Fruit fly (Drosophila melanogaster): Measurements from ENCODE around the gene Teh2.

Teh2 gene

dm6 chr3L:4229365-4229967 is 41.6 kb upstream of the Teh2 start:
- TF ChIP-seq CG11617 (GFP tag; optimal IDR thresholded peaks at IDR 0.05) (no peak), CG14711 (tag; optimal IDR thresholded peaks at IDR 0.05) (no peak), CG5204 (GFP tag; optimal IDR thresholded peaks at IDR 0.05) (no peak)

DNA sequence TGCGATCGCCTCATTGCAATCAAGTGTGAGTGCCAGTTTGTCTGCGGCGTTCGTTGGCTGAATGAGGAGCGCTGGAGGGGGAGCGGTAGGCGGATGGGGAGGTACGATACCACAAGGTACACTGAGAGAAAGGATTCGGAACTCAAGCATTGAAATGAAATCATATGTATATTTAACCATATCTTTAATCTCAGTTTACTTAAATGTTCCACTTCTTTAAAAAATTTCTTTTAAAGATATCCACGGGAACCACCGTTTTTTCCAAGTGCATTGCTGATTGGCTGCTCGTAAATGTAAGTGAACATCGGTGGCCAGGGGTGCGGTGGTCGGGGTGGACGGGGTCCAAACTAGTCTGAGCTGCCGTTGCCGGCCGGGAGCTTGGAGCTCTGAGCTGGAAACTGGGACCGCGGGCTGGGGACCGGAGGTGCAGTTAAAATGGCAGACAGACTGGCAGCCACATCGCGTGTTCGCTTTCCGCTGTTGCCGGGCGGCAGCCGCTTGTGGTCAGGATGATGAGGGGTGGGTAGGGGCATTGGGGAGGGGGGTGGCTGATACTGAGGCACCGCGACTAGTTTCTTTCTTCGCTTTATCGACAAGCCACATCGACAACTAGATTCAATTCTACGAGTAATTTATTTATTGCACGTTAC is 40.5 kb upstream of the Teh2 start:
- TF ChIP-seq CG11617 (GFP tag; optimal IDR thresholded peaks at IDR 0.05) (peak; percentile 60), CG12768 (GFP tag; optimal IDR thresholded peaks at IDR 0.05) (peak; percentile 91), pad (GFP tag; optimal IDR thresholded peaks at IDR 0.05) (peak; percentile 53), ovo (GFP tag; optimal IDR thresholded peaks at IDR 0.05) (no peak), bab1 (GFP tag; optimal IDR thresholded peaks at IDR 0.05) (peak; percentile 27), cnc (optimal IDR thresholded peaks at IDR 0.05) (no peak), CG33017 (tag; optimal IDR thresholded peaks at IDR 0.05) (peak; percentile 85), CG7045 (GFP tag; optimal IDR thresholded peaks at IDR 0.05) (peak; percentile 85), CG7101 (tag; optimal IDR thresholded peaks at IDR 0.05) (peak; percentile 81), Crg-1 (GFP tag; optimal IDR thresholded peaks at IDR 0.05) (no peak), kay (GFP tag; ENCODE audit: borderline replicate concordance) (no peak), CG1620 (GFP tag; optimal IDR thresholded peaks at IDR 0.05) (peak; percentile 54), CG14711 (tag; optimal IDR thresholded peaks at IDR 0.05) (peak; percentile 65), Mnt (GFP tag; optimal IDR thresholded peaks at IDR 0.05) (no peak), toe (GFP tag; optimal IDR thresholded peaks at IDR 0.05) (peak; percentile 86), Hr96 (GFP tag; optimal IDR thresholded peaks at IDR 0.05) (peak; percentile 79), Clk (GFP tag; optimal IDR thresholded peaks at IDR 0.05) (peak; percentile 73), tj (GFP tag; optimal IDR thresholded peaks at IDR 0.05) (peak; percentile 47), cic (GFP tag; optimal IDR thresholded peaks at IDR 0.05) (peak; percentile 26), CG5204 (GFP tag; optimal IDR thresholded peaks at IDR 0.05) (peak; percentile 86)

DNA sequence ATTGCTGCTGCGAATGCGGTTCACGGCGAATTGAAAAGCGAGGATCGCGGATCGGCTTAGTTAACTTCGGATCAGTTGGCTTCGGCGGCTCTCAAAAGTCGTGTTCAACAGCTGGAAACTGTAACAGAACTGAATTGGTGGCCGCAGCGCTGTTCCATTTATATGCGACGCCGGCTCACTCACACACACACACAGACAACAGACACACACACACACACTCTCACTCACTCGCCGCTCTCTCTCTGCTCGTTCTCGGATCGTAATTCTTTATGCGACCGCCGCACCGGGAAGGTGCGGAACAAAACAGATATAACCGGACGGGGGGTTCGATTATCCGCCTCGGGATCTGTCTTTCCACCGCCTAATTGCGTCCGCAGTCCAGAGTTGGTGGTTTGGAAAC is 39.3 kb upstream of the Teh2 start, which contains the start of gene CG46460:
TSS of gene CG46460 (minus strand) at position 139 of the 400 bp plus-strand sequence.
- no peak for TF ChIP-seq ovo (GFP tag; optimal IDR thresholded peaks at IDR 0.05)
- TF ChIP-seq Clk (GFP tag; optimal IDR thresholded peaks at IDR 0.05) = peak; percentile 15
- peak; percentile 3 for TF ChIP-seq bab1 (GFP tag; optimal IDR thresholded peaks at IDR 0.05)
- TF ChIP-seq Crg-1 (GFP tag; optimal IDR thresholded peaks at IDR 0.05) = no peak
- TF ChIP-seq tj (GFP tag; optimal IDR thresholded peaks at IDR 0.05) = peak; percentile 25
- TF ChIP-seq Hr96 (GFP tag; optimal IDR thresholded peaks at IDR 0.05) = peak; percentile 48
- no peak for TF ChIP-seq CG7101 (tag; optimal IDR thresholded peaks at IDR 0.05)
- TF ChIP-seq cic (GFP tag; optimal IDR thresholded peaks at IDR 0.05) = peak; percentile 18
- no peak for TF ChIP-seq pad (GFP tag; optimal IDR thresholded peaks at IDR 0.05)

DNA sequence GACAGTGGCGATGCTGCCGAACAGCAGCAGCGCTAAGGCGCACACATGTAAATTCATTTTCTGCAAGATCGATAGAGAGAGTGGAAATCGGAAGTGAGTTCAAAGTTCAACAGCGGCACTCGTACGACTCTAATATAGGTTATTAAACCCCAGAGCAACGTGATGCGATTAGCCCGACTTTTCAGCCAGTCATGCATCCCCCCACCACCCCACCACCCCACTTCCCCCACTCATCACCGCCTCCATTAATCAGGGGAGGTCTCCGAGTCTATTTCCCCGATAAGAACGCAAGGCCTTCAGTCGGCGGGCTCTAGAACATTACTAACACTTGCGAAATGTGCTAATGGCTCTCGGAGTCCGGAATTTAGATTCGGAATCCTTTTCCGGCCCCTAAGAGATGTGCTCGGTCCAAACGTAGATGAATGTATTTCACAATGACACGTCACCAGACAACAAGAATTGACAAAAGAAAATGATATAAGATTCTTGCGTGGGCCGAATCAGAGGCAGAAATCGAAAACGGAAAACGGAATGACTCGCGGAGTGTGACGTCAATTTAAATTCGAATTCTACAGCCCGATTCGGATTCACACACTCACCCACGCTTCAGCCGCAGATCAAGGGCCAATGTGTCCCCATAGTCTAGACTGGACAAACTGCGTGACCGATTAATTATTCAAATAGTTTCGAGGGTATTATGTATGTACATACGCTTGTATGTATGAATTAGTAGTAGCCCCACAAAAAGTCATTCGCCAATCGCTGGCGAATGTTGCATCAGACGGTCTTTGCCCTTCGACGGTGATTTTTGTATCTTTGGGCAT is 38.0 kb upstream of the Teh2 start:
- TF ChIP-seq ovo (GFP tag; optimal IDR thresholded peaks at IDR 0.05) (no peak), tj (GFP tag; optimal IDR thresholded peaks at IDR 0.05) (peak; percentile 9), pad (GFP tag; optimal IDR thresholded peaks at IDR 0.05) (no peak), CG14711 (tag; optimal IDR thresholded peaks at IDR 0.05) (no peak), cnc (optimal IDR thresholded peaks at IDR 0.05) (peak; percentile 79 to 89), kay (GFP tag; ENCODE audit: borderline replicate concordance) (peak; percentile 44), CG12768 (GFP tag; optimal IDR thresholded peaks at IDR 0.05) (peak; percentile 25), CG1620 (GFP tag; optimal IDR thresholded peaks at IDR 0.05) (no peak), cic (GFP tag; optimal IDR thresholded peaks at IDR 0.05) (peak; percentile 74), CG7045 (GFP tag; optimal IDR thresholded peaks at IDR 0.05) (no peak), Hr96 (GFP tag; optimal IDR thresholded peaks at IDR 0.05) (no peak)

DNA sequence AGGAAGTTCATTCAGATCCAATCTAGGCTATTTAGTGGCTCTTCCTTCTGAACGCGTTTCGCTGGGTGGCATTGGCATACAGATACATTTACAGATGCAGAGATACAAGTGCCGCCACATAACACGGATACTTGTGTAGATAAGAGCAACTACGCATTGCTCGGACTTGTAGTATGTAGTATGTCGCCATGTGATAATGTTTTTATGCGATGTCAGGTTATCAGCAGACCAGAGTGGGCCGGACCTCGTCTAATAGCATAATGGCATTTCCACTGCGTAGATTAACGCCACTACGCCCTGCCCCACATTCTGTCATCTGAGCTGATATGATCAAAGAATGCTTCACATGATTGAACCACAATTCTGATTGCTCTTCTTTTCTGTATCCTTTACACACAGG is 34.0 kb upstream of the Teh2 start:
- TF ChIP-seq CG14711 (tag; optimal IDR thresholded peaks at IDR 0.05) = no peak
- no peak for TF ChIP-seq CG5204 (GFP tag; optimal IDR thresholded peaks at IDR 0.05)
- TF ChIP-seq bab1 (GFP tag; optimal IDR thresholded peaks at IDR 0.05) = no peak
- TF ChIP-seq CG1620 (GFP tag; optimal IDR thresholded peaks at IDR 0.05) = no peak
- no peak for TF ChIP-seq CG11617 (GFP tag; optimal IDR thresholded peaks at IDR 0.05)
- no peak for TF ChIP-seq kay (GFP tag; ENCODE audit: borderline replicate concordance)
- no peak for TF ChIP-seq cic (GFP tag; optimal IDR thresholded peaks at IDR 0.05)
- no peak for TF ChIP-seq CG12768 (GFP tag; optimal IDR thresholded peaks at IDR 0.05)
- no peak for TF ChIP-seq tj (GFP tag; optimal IDR thresholded peaks at IDR 0.05)
- TF ChIP-seq CG7045 (GFP tag; optimal IDR thresholded peaks at IDR 0.05) = no peak
- TF ChIP-seq cnc (optimal IDR thresholded peaks at IDR 0.05) = no peak
- TF ChIP-seq pad (GFP tag; optimal IDR thresholded peaks at IDR 0.05) = no peak
- no peak for TF ChIP-seq CG7101 (tag; optimal IDR thresholded peaks at IDR 0.05)
- TF ChIP-seq CG33017 (tag; optimal IDR thresholded peaks at IDR 0.05) = no peak

- TF ChIP-seq CG12768 (GFP tag; optimal IDR thresholded peaks at IDR 0.05) = peak; percentile 82
- TF ChIP-seq CG14711 (tag; optimal IDR thresholded peaks at IDR 0.05) = peak; percentile 6
- TF ChIP-seq pad (GFP tag; optimal IDR thresholded peaks at IDR 0.05) = peak; percentile 54
- no peak for TF ChIP-seq cnc (optimal IDR thresholded peaks at IDR 0.05)
- peak; percentile 50 for TF ChIP-seq CG7045 (GFP tag; optimal IDR thresholded peaks at IDR 0.05)
- no peak for TF ChIP-seq kay (GFP tag; ENCODE audit: borderline replicate concordance)
- TF ChIP-seq Crg-1 (GFP tag; optimal IDR thresholded peaks at IDR 0.05) = no peak
- no peak for TF ChIP-seq CG1620 (GFP tag; optimal IDR thresholded peaks at IDR 0.05)
- TF ChIP-seq Clk (GFP tag; optimal IDR thresholded peaks at IDR 0.05) = no peak
- no peak for TF ChIP-seq bab1 (GFP tag; optimal IDR thresholded peaks at IDR 0.05)
- TF ChIP-seq toe (GFP tag; optimal IDR thresholded peaks at IDR 0.05) = no peak
- TF ChIP-seq Hr96 (GFP tag; optimal IDR thresholded peaks at IDR 0.05) = no peak
- peak; percentile 59 for TF ChIP-seq CG33017 (tag; optimal IDR thresholded peaks at IDR 0.05)
- TF ChIP-seq cic (GFP tag; optimal IDR thresholded peaks at IDR 0.05) = peak; percentile 99
- TF ChIP-seq CG7101 (tag; optimal IDR thresholded peaks at IDR 0.05) = peak; percentile 10
- peak; percentile 84 for TF ChIP-seq tj (GFP tag; optimal IDR thresholded peaks at IDR 0.05)
- TF ChIP-seq CG11617 (GFP tag; optimal IDR thresholded peaks at IDR 0.05) = no peak
- peak; percentile 83 for TF ChIP-seq Mnt (GFP tag; optimal IDR thresholded peaks at IDR 0.05)
Measured at dm6 chr3L:4221226-4221770, 33.5 kb upstream of the Teh2 start.

All from whole organism, adult.